Worm (Caenorhabditis elegans): Measurements from ENCODE around the gene F28C10.1.

DNA sequence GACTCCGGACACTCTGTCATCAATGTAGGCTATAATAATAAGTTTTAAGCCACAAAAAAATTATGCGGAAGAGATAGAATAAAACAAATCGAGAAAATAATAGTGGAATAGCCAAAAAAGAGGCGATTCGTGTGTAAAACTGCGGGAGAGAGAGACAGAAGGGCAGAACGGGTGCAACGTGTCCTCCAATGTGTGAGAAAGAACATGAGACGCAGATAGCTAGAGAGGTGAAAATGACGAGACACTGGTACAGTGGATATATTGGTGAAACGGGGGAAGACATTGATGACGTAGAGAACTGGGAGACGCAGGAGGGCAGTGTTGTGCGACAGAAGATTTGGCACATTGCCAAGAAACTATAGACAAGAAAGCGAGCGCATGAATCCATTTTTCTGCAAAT, 7.2 kb upstream of the F28C10.1 start, which contains the start of gene F28C10.3:
- TF ChIP-seq nhr-76 (tag; optimal IDR thresholded peaks at IDR 0.05) (no peak), ces-1 (GFP tag; optimal IDR thresholded peaks at IDR 0.05) (peak; percentile 71), pha-4 (tag; optimal IDR thresholded peaks at IDR 0.05) (peak; percentile 49), nhr-12 (tag; optimal IDR thresholded peaks at IDR 0.05) (no peak), nhr-2 (tag; optimal IDR thresholded peaks at IDR 0.05) (peak; percentile 16), nhr-28 (tag; optimal IDR thresholded peaks at IDR 0.05) (no peak), unc-62 (GFP tag; optimal IDR thresholded peaks at IDR 0.05) (peak; percentile 82), ceh-83 (GFP tag; optimal IDR thresholded peaks at IDR 0.05) (no peak), unc-120 (tag; optimal IDR thresholded peaks at IDR 0.05; ENCODE audit: poor library complexity, severe bottlenecking) (peak; percentile 62), lsy-2 (tag; optimal IDR thresholded peaks at IDR 0.05) (peak; percentile 45), tbx-8 (GFP tag; optimal IDR thresholded peaks at IDR 0.05) (no peak), nhr-237 (tag; optimal IDR thresholded peaks at IDR 0.05) (peak; percentile 58), mep-1 (tag; optimal IDR thresholded peaks at IDR 0.05) (peak; percentile 42)

Measured in whole organism, mixed stage, embryonic.